Fruit fly (Drosophila melanogaster) whole organism, embryonic: ENCODE measurements around the gene CG3014.

Experiments used
- Adf1 ChIP-seq: fragments of 200-800 bp; sonication (Bioruptor generic); IDR thresholded peaks from 2 replicates; pipeline ENCODE4 v1.3.6; 2022; ENCODE audit warnings: missing biosample characterization, missing genetic modification characterization
- Bteb2 ChIP-seq: fragments of 200-800 bp; sonication (Bioruptor generic); optimal IDR thresholded peaks from 2 replicates; lab custom pipeline; 2016; ENCODE audit warnings: missing biosample characterization, missing genetic modification characterization
- C15 ChIP-seq: fragments of 200-800 bp; sonication (Bioruptor generic); IDR thresholded peaks from 3 replicates; pipeline ENCODE4 v1.3.6; 2022; ENCODE audit warnings: missing biosample characterization, missing genetic modification characterization
- CG10654 ChIP-seq: fragments of 200-800 bp; sonication (Bioruptor generic); optimal IDR thresholded peaks from 2 replicates; lab custom pipeline; 2016; ENCODE audit warnings: missing biosample characterization, missing genetic modification characterization
- CG11456 ChIP-seq: fragments of 200-800 bp; sonication (Bioruptor generic); IDR thresholded peaks from 3 replicates; pipeline ENCODE4 v1.3.6; 2022; ENCODE audit warnings: missing biosample characterization, missing genetic modification characterization
- CG12219 ChIP-seq: fragments of 200-800 bp; sonication (Bioruptor generic); optimal IDR thresholded peaks from 3 replicates; lab custom pipeline; 2018; ENCODE audit warnings: missing biosample characterization, mild to moderate bottlenecking, missing genetic modification characterization
- CG1233 ChIP-seq: fragments of 200-800 bp; sonication (Bioruptor generic); optimal IDR thresholded peaks from 4 replicates; lab custom pipeline; 2018; ENCODE audit warnings: missing biosample characterization, mild to moderate bottlenecking, missing genetic modification characterization
- CG12659 ChIP-seq: fragments of 200-800 bp; sonication (Bioruptor generic); optimal IDR thresholded peaks from 3 replicates; lab custom pipeline; 2017; ENCODE audit warnings: mild to moderate bottlenecking, missing biosample characterization, missing genetic modification reagents, missing genetic modification characterization
- CG12744 ChIP-seq: fragments of 200-800 bp; sonication (Bioruptor generic); optimal IDR thresholded peaks from 2 replicates; lab custom pipeline; 2016; ENCODE audit warnings: missing biosample characterization, missing genetic modification characterization
- CG13123 ChIP-seq: fragments of 200-800 bp; sonication (Bioruptor generic); optimal IDR thresholded peaks from 2 replicates; lab custom pipeline; 2016; ENCODE audit warnings: missing biosample characterization, missing genetic modification characterization
- CG15269 ChIP-seq: fragments of 200-800 bp; sonication (Bioruptor generic); optimal IDR thresholded peaks from 2 replicates; lab custom pipeline; 2018; ENCODE audit warnings: missing biosample characterization, mild to moderate bottlenecking, missing genetic modification characterization, moderate library complexity
- CG16815 ChIP-seq: fragments of 200-800 bp; sonication (Bioruptor generic); optimal IDR thresholded peaks from 3 replicates; lab custom pipeline; 2017; ENCODE audit warnings: missing biosample characterization, mild to moderate bottlenecking, missing genetic modification characterization
- CG2678 ChIP-seq: fragments of 200-800 bp; sonication (Bioruptor generic); optimal IDR thresholded peaks from 3 replicates; lab custom pipeline; 2019; ENCODE audit warnings: missing biosample characterization, mild to moderate bottlenecking, missing genetic modification characterization, moderate library complexity
- CG31441 ChIP-seq: fragments of 200-800 bp; sonication (Bioruptor generic); IDR thresholded peaks from 2 replicates; pipeline ENCODE4 v1.3.6; 2022; ENCODE audit warnings: missing biosample characterization, missing genetic modification characterization
- CG32772 ChIP-seq: fragments of 200-800 bp; sonication (Bioruptor generic); IDR thresholded peaks from 2 replicates; pipeline ENCODE4 v1.3.6; 2022; ENCODE audit warnings: missing biosample characterization, missing genetic modification characterization
- CG4730 ChIP-seq: fragments of 200-800 bp; sonication (Bioruptor generic); IDR thresholded peaks from 2 replicates; pipeline ENCODE4 v1.3.6; 2022; ENCODE audit warnings: missing biosample characterization, missing genetic modification characterization
- CG7786 ChIP-seq: fragments of 200-800 bp; sonication (Bioruptor generic); optimal IDR thresholded peaks from 2 replicates; lab custom pipeline; 2016; ENCODE audit warnings: missing biosample characterization, missing genetic modification characterization
- CG8924 ChIP-seq: fragments of 200-800 bp; optimal IDR thresholded peaks from 3 replicates; lab custom pipeline; 2019; ENCODE audit warnings: missing biosample characterization, mild to moderate bottlenecking, missing genetic modification characterization, moderate library complexity
- CHES-1-like ChIP-seq: fragments of 200-800 bp; sonication (Bioruptor generic); optimal IDR thresholded peaks from 2 replicates; lab custom pipeline; 2016; ENCODE audit warnings: missing biosample characterization, missing genetic modification characterization
- CTCF ChIP-seq: fragments of 200-800 bp; sonication (Bioruptor generic); optimal IDR thresholded peaks from 2 replicates; lab custom pipeline; 2017; ENCODE audit warnings: missing biosample characterization, mild to moderate bottlenecking, missing genetic modification characterization, moderate library complexity
- D ChIP-seq, 2 experiments: fragments of 200-800 bp in 1 of 2; fragments of >200 bp in 1 of 2; sonication (Bioruptor generic) in 1 of 2; optimal IDR thresholded peaks; 2 replicates in 1 of 2; 3 replicates in 1 of 2; lab custom pipeline; 2017; ENCODE audit warnings: mild to moderate bottlenecking in 1 of 2, missing biosample characterization in 1 of 2, missing genetic modification characterization in 1 of 2, missing genetic modification reagents in 1 of 2
- E2f1 ChIP-seq: fragments of 200-800 bp; sonication (Bioruptor generic); IDR thresholded peaks from 2 replicates; pipeline ENCODE4 v1.3.6; 2022; ENCODE audit warnings: missing biosample characterization, missing genetic modification characterization
- Hr39 ChIP-seq: fragments of >200 bp; optimal IDR thresholded peaks from 2 replicates; lab custom pipeline; 2017
- Lhr ChIP-seq: fragments of 200-800 bp; sonication (Bioruptor generic); optimal IDR thresholded peaks from 3 replicates; lab custom pipeline; 2017; ENCODE audit warnings: mild to moderate bottlenecking, missing biosample characterization, missing genetic modification reagents, missing genetic modification characterization
- NFAT ChIP-seq: fragments of 200-800 bp; sonication (Bioruptor generic); IDR thresholded peaks from 2 replicates; pipeline ENCODE4 v1.3.6; 2022; ENCODE audit warnings: missing biosample characterization, missing genetic modification characterization
- Optix ChIP-seq: fragments of 200-800 bp; sonication (Bioruptor generic); IDR thresholded peaks from 3 replicates; pipeline ENCODE4 v1.3.6; 2022; ENCODE audit warnings: missing biosample characterization, missing genetic modification characterization
- Pdp1 ChIP-seq, 2 experiments: fragments of 200-800 bp; sonication (Bioruptor generic); optimal IDR thresholded peaks; 3 replicates each; lab custom pipeline; 2016; ENCODE audit warnings: missing biosample characterization in 2 of 2, missing genetic modification characterization in 2 of 2, mild to moderate bottlenecking in 1 of 2, moderate library complexity in 1 of 2
- Ravus ChIP-seq: fragments of 200-800 bp; sonication (Bioruptor generic); IDR thresholded peaks from 2 replicates; pipeline ENCODE4 v1.3.6; 2022; ENCODE audit warnings: missing biosample characterization, missing genetic modification characterization
- Rfx ChIP-seq: fragments of 200-800 bp; sonication (Bioruptor generic); IDR thresholded peaks from 2 replicates; pipeline ENCODE4 v1.3.6; 2022; ENCODE audit warnings: missing biosample characterization, missing genetic modification characterization
- Stat92E ChIP-seq, 3 experiments: fragments of >200 bp in 2 of 3; fragments of 200-800 bp in 1 of 3; sonication (Bioruptor generic) in 1 of 3; optimal IDR thresholded peaks; 2 replicates each; lab custom pipeline; 2017 to 2019; ENCODE audit warnings: missing biosample characterization in 3 of 3, missing genetic modification characterization in 3 of 3, mild to moderate bottlenecking in 1 of 3, moderate library complexity in 1 of 3
- bbx ChIP-seq: fragments of 200-800 bp; sonication (Bioruptor generic); IDR thresholded peaks from 2 replicates; pipeline ENCODE4 v1.3.6; 2022; ENCODE audit warnings: missing biosample characterization, missing genetic modification characterization; ENCODE audit not compliant: partially characterized antibody
- bcd ChIP-seq: fragments of 200-800 bp; sonication (Bioruptor generic); optimal IDR thresholded peaks from 2 replicates; lab custom pipeline; 2017; ENCODE audit warnings: missing biosample characterization, mild to moderate bottlenecking, missing genetic modification characterization
- bigmax ChIP-seq: fragments of 200-800 bp; sonication (Bioruptor generic); optimal IDR thresholded peaks from 2 replicates; lab custom pipeline; 2018; ENCODE audit warnings: missing biosample characterization, mild to moderate bottlenecking, missing genetic modification characterization
- cas ChIP-seq: fragments of 200-800 bp; sonication (Bioruptor generic); IDR thresholded peaks from 2 replicates; pipeline ENCODE4 v1.3.6; 2022; ENCODE audit warnings: missing biosample characterization, missing genetic modification characterization
- crol ChIP-seq: fragments of 200-800 bp; sonication (Bioruptor generic); IDR thresholded peaks from 2 replicates; pipeline ENCODE4 v1.3.6; 2022; ENCODE audit warnings: missing biosample characterization, missing genetic modification characterization
- esg ChIP-seq: fragments of 200-800 bp; sonication (Bioruptor generic); conservative IDR thresholded peaks from 2 replicates; pipeline ENCODE4 v1.3.6; 2022; ENCODE audit warnings: missing biosample characterization, missing genetic modification characterization
- fd3F ChIP-seq: fragments of 200-800 bp; sonication (Bioruptor generic); optimal IDR thresholded peaks from 2 replicates; lab custom pipeline; 2018; ENCODE audit warnings: missing biosample characterization, mild to moderate bottlenecking, missing genetic modification characterization, moderate library complexity
- fru ChIP-seq: fragments of >200 bp; optimal IDR thresholded peaks from 2 replicates; lab custom pipeline; 2017
- gcm2 ChIP-seq: fragments of 200-800 bp; sonication (Bioruptor generic); optimal IDR thresholded peaks from 2 replicates; lab custom pipeline; 2016; ENCODE audit warnings: missing biosample characterization, missing genetic modification characterization
- jing ChIP-seq: fragments of 200-800 bp; sonication (Bioruptor generic); optimal IDR thresholded peaks from 2 replicates; lab custom pipeline; 2018; ENCODE audit warnings: missing biosample characterization, mild to moderate bottlenecking, missing genetic modification characterization
- jumu ChIP-seq: fragments of 200-800 bp; sonication (Bioruptor generic); optimal IDR thresholded peaks from 3 replicates; lab custom pipeline; 2016; ENCODE audit warnings: missing biosample characterization, missing genetic modification characterization
- oc ChIP-seq: fragments of 200-800 bp; sonication (Bioruptor generic); optimal IDR thresholded peaks from 2 replicates; lab custom pipeline; 2018; ENCODE audit warnings: missing biosample characterization, mild to moderate bottlenecking, missing genetic modification characterization, moderate library complexity
- salm ChIP-seq: fragments of 200-800 bp; sonication (Bioruptor generic); optimal IDR thresholded peaks from 2 replicates; lab custom pipeline; 2018; ENCODE audit warnings: missing biosample characterization, mild to moderate bottlenecking, missing genetic modification characterization
- ssp ChIP-seq: fragments of 200-800 bp; sonication (Bioruptor generic); IDR thresholded peaks from 2 replicates; pipeline ENCODE4 v1.3.6; 2022; ENCODE audit warnings: missing biosample characterization, missing genetic modification characterization
- trh ChIP-seq: fragments of 200-800 bp; sonication (Bioruptor generic); optimal IDR thresholded peaks from 2 replicates; lab custom pipeline; 2016; ENCODE audit warnings: missing biosample characterization, missing genetic modification characterization
- tup ChIP-seq: fragments of 200-800 bp; sonication (Bioruptor generic); optimal IDR thresholded peaks from 2 replicates; lab custom pipeline; 2016; ENCODE audit warnings: missing biosample characterization, mild to moderate bottlenecking, missing genetic modification characterization, moderate library complexity
- twi ChIP-seq: fragments of 200-800 bp; optimal IDR thresholded peaks from 2 replicates; lab custom pipeline; 2019; ENCODE audit warnings: missing biosample characterization, mild to moderate bottlenecking, missing genetic modification characterization, moderate library complexity
- tx ChIP-seq: fragments of 200-800 bp; sonication (Bioruptor generic); optimal IDR thresholded peaks from 2 replicates; lab custom pipeline; 2016; ENCODE audit warnings: missing biosample characterization, missing genetic modification characterization
- vfl ChIP-seq: fragments of 200-800 bp; sonication (Bioruptor generic); optimal IDR thresholded peaks from 2 replicates; lab custom pipeline; 2016; ENCODE audit warnings: missing biosample characterization, missing genetic modification characterization

The CG3014 gene

DNA sequence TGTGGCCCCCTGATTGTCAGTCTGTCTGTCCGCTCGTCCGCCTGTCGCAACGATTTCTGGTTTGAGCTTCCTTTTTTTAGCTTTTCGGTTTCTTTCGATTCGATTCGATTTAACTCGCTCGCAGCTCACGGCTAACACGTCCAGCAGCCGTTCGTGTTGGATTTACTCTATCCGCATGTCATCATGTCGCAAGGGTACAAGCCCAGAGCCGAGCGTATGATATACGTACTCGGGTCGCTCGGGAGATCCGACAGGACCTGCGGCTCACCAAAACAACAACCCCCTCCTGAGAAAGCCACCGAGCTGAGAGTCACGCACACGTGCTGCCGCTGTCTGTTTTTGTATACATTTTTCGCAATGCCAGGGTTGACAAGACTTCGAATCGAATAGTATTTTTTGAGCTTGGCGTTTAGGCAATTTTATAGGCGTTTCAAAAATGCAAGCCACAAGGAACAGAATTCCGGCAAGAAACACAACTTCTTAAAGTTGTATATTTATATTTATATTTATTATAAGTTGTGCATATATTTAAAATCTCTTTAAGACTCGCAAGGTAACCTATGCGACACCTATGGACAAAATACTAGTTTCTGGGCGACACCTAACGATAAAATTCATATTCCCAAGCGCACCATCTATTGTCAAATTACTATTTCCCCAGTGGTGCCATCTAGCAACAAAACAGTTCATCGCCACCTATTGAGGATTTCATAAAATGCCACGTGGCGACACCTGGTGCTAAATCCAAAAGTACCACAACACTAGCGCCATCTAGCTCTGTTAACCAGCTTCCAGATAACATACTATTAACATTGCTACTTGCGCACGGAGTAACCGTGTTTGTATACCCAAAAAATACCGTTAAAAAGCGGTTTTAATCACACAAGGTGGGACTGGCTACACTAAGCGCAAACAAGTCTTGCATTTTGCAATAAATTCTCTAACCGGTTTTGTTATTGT, 7.3 kb upstream of the CG3014 start, which contains the start of the genes CG2993 and sgll (continued):
- TF ChIP-seq D (optimal IDR thresholded peaks at IDR 0.05; lab: Kevin White, UChicago), result no peak
- TF ChIP-seq D (GFP tag; optimal IDR thresholded peaks at IDR 0.05; lab: Kevin White, UChicago), result peak; percentile 80
- TF ChIP-seq tx (GFP tag; lab: Kevin White, UChicago), result peak; percentile 80
- TF ChIP-seq CG13123 (GFP tag; lab: Kevin White, UChicago), result peak; percentile 83
- peak; percentile 85 for TF ChIP-seq fd3F (GFP tag; lab: Kevin White, UChicago)
- TF ChIP-seq CG2678 (tag; lab: Kevin White, UChicago), result peak; percentile 71
- peak; percentile 76 for TF ChIP-seq CG31441 (GFP tag; lab: Robert Waterston, UW)
- TF ChIP-seq CG12659 (GFP tag; lab: Kevin White, UChicago), result peak; percentile 81
- TF ChIP-seq gcm2 (GFP tag; lab: Kevin White, UChicago), result peak; percentile 69
- peak; percentile 99 for TF ChIP-seq Lhr (GFP tag; lab: Kevin White, UChicago)
- TF ChIP-seq jumu (GFP tag; lab: Kevin White, UChicago), result peak; percentile 93
- no peak for TF ChIP-seq fru (lab: Kevin White, UChicago)
- TF ChIP-seq trh, result peak; percentile 89
- TF ChIP-seq ssp, result peak; percentile 88
- TF ChIP-seq tup (GFP tag; lab: Kevin White, UChicago), result peak; percentile 48
- peak; percentile 93 for TF ChIP-seq Optix
- no peak for TF ChIP-seq CG8924 (tag; lab: Kevin White, UChicago)
- TF ChIP-seq NFAT (GFP tag; lab: Robert Waterston, UW), result peak; percentile 99
- peak; percentile 95 for TF ChIP-seq CG32772 (GFP tag; lab: Robert Waterston, UW)
- no peak for TF ChIP-seq crol (GFP tag; lab: Robert Waterston, UW)
- TF ChIP-seq CG12744 (GFP tag; lab: Kevin White, UChicago), result peak; percentile 88
- TF ChIP-seq twi (tag; lab: Kevin White, UChicago), result peak; percentile 74
- TF ChIP-seq CG11456 (GFP tag; lab: Robert Waterston, UW), result peak; percentile 100
- peak; percentile 75 for TF ChIP-seq CG12219
- peak; percentile 23; the same call in 1 of the 2 replicates for TF ChIP-seq Adf1
- TF ChIP-seq cas (GFP tag; lab: Robert Waterston, UW), result peak; percentile 66
- TF ChIP-seq CTCF (GFP tag; lab: Kevin White, UChicago), result peak; percentile 100
- no peak for TF ChIP-seq Stat92E (GFP tag; optimal IDR thresholded peaks at IDR 0.05; lab: Kevin White, UChicago)
- TF ChIP-seq CG10654 (GFP tag; lab: Kevin White, UChicago), result peak; percentile 92
- TF ChIP-seq CG1233 (GFP tag; lab: Kevin White, UChicago), result peak; percentile 90
- TF ChIP-seq oc (tag; lab: Kevin White, UChicago), result peak; percentile 39
- TF ChIP-seq bbx (GFP tag; lab: Robert Waterston, UW), result peak; percentile 27; the same call in 1 of the 2 replicates
- TF ChIP-seq CHES-1-like, result peak; percentile 85
- no peak for TF ChIP-seq salm (tag; lab: Kevin White, UChicago)
- no peak for TF ChIP-seq Hr39 (lab: Kevin White, UChicago)
- peak; percentile 93 for TF ChIP-seq CG16815 (GFP tag; lab: Kevin White, UChicago)
- peak; percentile 74 for TF ChIP-seq Ravus (GFP tag; lab: Robert Waterston, UW)
- TF ChIP-seq bcd (GFP tag; lab: Kevin White, UChicago), result peak; percentile 91
- TF ChIP-seq Rfx (GFP tag; lab: Robert Waterston, UW), result peak; percentile 98
- TF ChIP-seq E2f1, result peak; percentile 94
- TF ChIP-seq CG15269 (tag; lab: Kevin White, UChicago), result peak; percentile 85
- TF ChIP-seq Bteb2 (GFP tag; lab: Kevin White, UChicago), result peak; percentile 69
- TF ChIP-seq C15 (GFP tag; lab: Robert Waterston, UW), result no peak; the same call in 2 of the 3 replicates
- peak; percentile 52 for TF ChIP-seq bigmax (GFP tag; lab: Kevin White, UChicago)
- peak; percentile 92 for TF ChIP-seq CG4730 (GFP tag; lab: Robert Waterston, UW)
- peak; percentile 51 for TF ChIP-seq vfl (GFP tag; lab: Kevin White, UChicago)
- TF ChIP-seq esg (GFP tag; lab: Robert Waterston, UW), result peak; percentile 71
- peak; percentile 88 for TF ChIP-seq CG7786 (GFP tag; lab: Kevin White, UChicago)
- TF ChIP-seq jing, result peak; percentile 85
- peak; percentile 92 for TF ChIP-seq Pdp1 (GFP tag; optimal IDR thresholded peaks at IDR 0.05; lab: Kevin White, UChicago)
